Fruit fly (Drosophila melanogaster) whole organism, embryonic: Measurements from ENCODE around the gene Eip63F-1.

Experiments used
- Aef1 ChIP-seq: fragments of 200-800 bp; sonication (Bioruptor generic); IDR thresholded peaks from 3 replicates; pipeline ENCODE4 v1.3.6; 2022; ENCODE audit warnings: missing biosample characterization, missing genetic modification characterization
- Asciz ChIP-seq: fragments of 200-800 bp; sonication (Bioruptor generic); optimal IDR thresholded peaks from 2 replicates; lab custom pipeline; 2017; ENCODE audit warnings: missing biosample characterization, mild to moderate bottlenecking, missing genetic modification characterization, missing genetic modification reagents
- Bdp1 ChIP-seq: fragments of 200-800 bp; sonication (Bioruptor generic); optimal IDR thresholded peaks from 3 replicates; lab custom pipeline; 2016; ENCODE audit warnings: missing biosample characterization, missing genetic modification characterization
- Bgb ChIP-seq: fragments of 200-800 bp; sonication (Bioruptor generic); IDR thresholded peaks from 2 replicates; pipeline ENCODE4 v1.3.6; 2022; ENCODE audit warnings: missing biosample characterization, missing genetic modification characterization; ENCODE audit not compliant: partially characterized antibody
- C15 ChIP-seq: fragments of 200-800 bp; sonication (Bioruptor generic); IDR thresholded peaks from 3 replicates; pipeline ENCODE4 v1.3.6; 2022; ENCODE audit warnings: missing biosample characterization, missing genetic modification characterization
- CG13296 ChIP-seq: fragments of 200-800 bp; sonication (Bioruptor generic); optimal IDR thresholded peaks from 3 replicates; lab custom pipeline; 2018; ENCODE audit warnings: missing biosample characterization, mild to moderate bottlenecking, missing genetic modification characterization
- CG14441 ChIP-seq: fragments of 200-800 bp; sonication (Bioruptor generic); IDR thresholded peaks from 2 replicates; pipeline ENCODE4 v1.3.6; 2022; ENCODE audit warnings: missing biosample characterization, missing genetic modification characterization
- CG16779 ChIP-seq: fragments of 200-800 bp; sonication (Bioruptor generic); IDR thresholded peaks from 2 replicates; pipeline ENCODE4 v1.3.6; 2022; ENCODE audit warnings: missing biosample characterization, missing genetic modification characterization
- CG16815 ChIP-seq: fragments of 200-800 bp; sonication (Bioruptor generic); optimal IDR thresholded peaks from 3 replicates; lab custom pipeline; 2017; ENCODE audit warnings: missing biosample characterization, mild to moderate bottlenecking, missing genetic modification characterization
- CG18262 ChIP-seq: fragments of 200-800 bp; optimal IDR thresholded peaks from 3 replicates; lab custom pipeline; 2019; ENCODE audit warnings: missing biosample characterization, mild to moderate bottlenecking, missing genetic modification characterization, moderate library complexity
- CG2875 ChIP-seq: fragments of 200-800 bp; sonication (Bioruptor generic); optimal IDR thresholded peaks from 2 replicates; lab custom pipeline; 2017; ENCODE audit warnings: missing biosample characterization, mild to moderate bottlenecking, missing genetic modification characterization, missing genetic modification reagents
- CG3065 ChIP-seq: fragments of 200-800 bp; sonication (Bioruptor generic); optimal IDR thresholded peaks from 2 replicates; lab custom pipeline; 2016; ENCODE audit warnings: missing biosample characterization, missing genetic modification characterization
- CG31441 ChIP-seq: fragments of 200-800 bp; sonication (Bioruptor generic); IDR thresholded peaks from 2 replicates; pipeline ENCODE4 v1.3.6; 2022; ENCODE audit warnings: missing biosample characterization, missing genetic modification characterization
- CG32767 ChIP-seq: fragments of 200-800 bp; sonication (Bioruptor generic); IDR thresholded peaks from 2 replicates; pipeline ENCODE4 v1.3.6; 2022; ENCODE audit warnings: missing biosample characterization, missing genetic modification characterization
- CG4424 ChIP-seq: fragments of 200-800 bp; sonication (Bioruptor generic); optimal IDR thresholded peaks from 3 replicates; lab custom pipeline; 2016; ENCODE audit warnings: missing biosample characterization, missing genetic modification characterization
- CG4707 ChIP-seq: fragments of 200-800 bp; sonication (Bioruptor generic); optimal IDR thresholded peaks from 2 replicates; lab custom pipeline; 2018; ENCODE audit warnings: missing biosample characterization, mild to moderate bottlenecking, missing genetic modification characterization, moderate library complexity
- CG8924 ChIP-seq: fragments of 200-800 bp; optimal IDR thresholded peaks from 3 replicates; lab custom pipeline; 2019; ENCODE audit warnings: missing biosample characterization, mild to moderate bottlenecking, missing genetic modification characterization, moderate library complexity
- CG9932 ChIP-seq: fragments of 200-800 bp; sonication (Bioruptor generic); IDR thresholded peaks from 2 replicates; pipeline ENCODE4 v1.3.6; 2022; ENCODE audit warnings: missing biosample characterization, missing genetic modification characterization
- CkIIα-i1 ChIP-seq: fragments of 200-800 bp; sonication (Bioruptor generic); IDR thresholded peaks from 2 replicates; pipeline ENCODE4 v1.3.6; 2022; ENCODE audit warnings: missing biosample characterization, missing genetic modification characterization
- Dad ChIP-seq: fragments of 200-800 bp; sonication (Bioruptor generic); optimal IDR thresholded peaks from 3 replicates; lab custom pipeline; 2016; ENCODE audit warnings: missing biosample characterization, missing genetic modification characterization
- Gug ChIP-seq: fragments of 200-800 bp; sonication (Bioruptor generic); IDR thresholded peaks from 4 replicates; pipeline ENCODE4 v1.3.6; 2022; ENCODE audit warnings: missing biosample characterization, missing genetic modification characterization
- HLHmδ ChIP-seq: fragments of 200-800 bp; sonication (Bioruptor generic); optimal IDR thresholded peaks from 2 replicates; lab custom pipeline; 2018; ENCODE audit warnings: missing biosample characterization, mild to moderate bottlenecking, missing genetic modification characterization, moderate library complexity
- HmgD ChIP-seq: fragments of 200-800 bp; sonication (Bioruptor generic); optimal IDR thresholded peaks from 3 replicates; lab custom pipeline; 2016; ENCODE audit warnings: missing biosample characterization, missing genetic modification characterization
- Hr78 ChIP-seq, 2 experiments: fragments of 200-800 bp in 1 of 2; fragments of >200 bp in 1 of 2; sonication (Bioruptor generic) in 1 of 2; optimal IDR thresholded peaks; 2 replicates each; lab custom pipeline; 2017 to 2019; ENCODE audit warnings: missing biosample characterization in 2 of 2, missing genetic modification characterization in 2 of 2, mild to moderate bottlenecking in 1 of 2, moderate library complexity in 1 of 2
- Jarid2 ChIP-seq: fragments of 200-800 bp; sonication (Bioruptor generic); optimal IDR thresholded peaks from 3 replicates; lab custom pipeline; 2017; ENCODE audit warnings: mild to moderate bottlenecking, missing biosample characterization, missing genetic modification reagents, missing genetic modification characterization
- PHDP ChIP-seq: fragments of 200-800 bp; sonication (Bioruptor generic); optimal IDR thresholded peaks from 3 replicates; lab custom pipeline; 2018; ENCODE audit warnings: missing biosample characterization, mild to moderate bottlenecking, missing genetic modification characterization, moderate library complexity
- Ravus ChIP-seq: fragments of 200-800 bp; sonication (Bioruptor generic); IDR thresholded peaks from 2 replicates; pipeline ENCODE4 v1.3.6; 2022; ENCODE audit warnings: missing biosample characterization, missing genetic modification characterization
- Side ChIP-seq: fragments of 200-800 bp; sonication (Bioruptor generic); optimal IDR thresholded peaks from 2 replicates; lab custom pipeline; 2016; ENCODE audit warnings: missing biosample characterization, missing genetic modification characterization
- Sin3A ChIP-seq: fragments of >200 bp; optimal IDR thresholded peaks from 2 replicates; lab custom pipeline; 2018
- Tbp ChIP-seq: fragments of >200 bp; optimal IDR thresholded peaks from 2 replicates; lab custom pipeline; 2018; ENCODE audit warnings: missing biosample characterization, missing genetic modification characterization
- ara ChIP-seq: fragments of 200-800 bp; sonication (Bioruptor generic); IDR thresholded peaks from 2 replicates; pipeline ENCODE4 v1.3.6; 2022; ENCODE audit warnings: missing biosample characterization, missing genetic modification characterization
- ato ChIP-seq: fragments of 200-800 bp; sonication (Bioruptor generic); IDR thresholded peaks from 2 replicates; pipeline ENCODE4 v1.3.6; 2022; ENCODE audit warnings: missing biosample characterization, missing genetic modification characterization; ENCODE audit not compliant: partially characterized antibody
- bab2 ChIP-seq: fragments of 200-800 bp; sonication (Bioruptor generic); optimal IDR thresholded peaks from 2 replicates; lab custom pipeline; 2016; ENCODE audit warnings: missing biosample characterization, missing genetic modification characterization
- dm ChIP-seq: fragments of 200-800 bp; sonication (Bioruptor generic); optimal IDR thresholded peaks from 3 replicates; lab custom pipeline; 2016; ENCODE audit warnings: missing biosample characterization, missing genetic modification characterization
- ems ChIP-seq: fragments of 200-800 bp; sonication (Bioruptor generic); optimal IDR thresholded peaks from 3 replicates; lab custom pipeline; 2016; ENCODE audit warnings: missing biosample characterization, missing genetic modification characterization
- fu2 ChIP-seq: fragments of 200-800 bp; sonication (Bioruptor generic); optimal IDR thresholded peaks from 2 replicates; lab custom pipeline; 2016; ENCODE audit warnings: missing biosample characterization, missing genetic modification characterization
- ham ChIP-seq: fragments of 200-800 bp; sonication (Bioruptor generic); IDR thresholded peaks from 2 replicates; pipeline ENCODE4 v1.3.6; 2022; ENCODE audit warnings: missing biosample characterization, missing genetic modification characterization
- jumu ChIP-seq: fragments of 200-800 bp; sonication (Bioruptor generic); optimal IDR thresholded peaks from 3 replicates; lab custom pipeline; 2016; ENCODE audit warnings: missing biosample characterization, missing genetic modification characterization
- lola ChIP-seq, 3 experiments: fragments of >200 bp in 2 of 3; fragments of 200-800 bp in 1 of 3; sonication (Bioruptor generic) in 1 of 3; optimal IDR thresholded peaks; 2 replicates each; lab custom pipeline; 2017 to 2019; ENCODE audit warnings: missing biosample characterization in 3 of 3, missing genetic modification characterization in 3 of 3, mild to moderate bottlenecking in 1 of 3, moderate library complexity in 1 of 3
- odd ChIP-seq: fragments of 200-800 bp; sonication (Bioruptor generic); optimal IDR thresholded peaks from 2 replicates; lab custom pipeline; 2017; ENCODE audit warnings: missing biosample characterization, mild to moderate bottlenecking, missing genetic modification characterization
- pan ChIP-seq, 4 experiments: fragments of >200 bp in 3 of 4; fragments of 200-800 bp in 1 of 4; sonication (Bioruptor generic) in 1 of 4; optimal IDR thresholded peaks in 3 of 4; IDR thresholded peaks in 1 of 4; 2 replicates each; pipeline versions ENCODE4 v1.3.6 to Lab custom; 2017 to 2022; ENCODE audit warnings: missing biosample characterization in 2 of 4, missing genetic modification characterization in 2 of 4, mixed read lengths in 1 of 4
- pita ChIP-seq: fragments of 200-800 bp; sonication (Bioruptor generic); optimal IDR thresholded peaks from 2 replicates; lab custom pipeline; 2017; ENCODE audit warnings: missing biosample characterization, mild to moderate bottlenecking, missing genetic modification characterization
- repo ChIP-seq: fragments of 200-800 bp; sonication (Bioruptor generic); optimal IDR thresholded peaks from 2 replicates; lab custom pipeline; 2016; ENCODE audit warnings: missing biosample characterization, missing genetic modification characterization
- sd ChIP-seq: fragments of 200-800 bp; sonication (Bioruptor generic); optimal IDR thresholded peaks from 3 replicates; lab custom pipeline; 2018; ENCODE audit warnings: missing biosample characterization, mild to moderate bottlenecking, missing genetic modification characterization, moderate library complexity
- so ChIP-seq: fragments of 200-800 bp; sonication (Bioruptor generic); IDR thresholded peaks from 3 replicates; pipeline ENCODE4 v1.3.6; 2022; ENCODE audit warnings: missing biosample characterization, missing genetic modification characterization
- tgo ChIP-seq: fragments of 200-800 bp; sonication (Bioruptor generic); IDR thresholded peaks from 3 replicates; pipeline ENCODE4 v1.3.6; 2022; ENCODE audit warnings: missing biosample characterization, missing genetic modification characterization
- tll ChIP-seq, 2 experiments: fragments of 200-800 bp in 1 of 2; fragments of >200 bp in 1 of 2; sonication (Bioruptor generic) in 1 of 2; optimal IDR thresholded peaks; 2 replicates each; lab custom pipeline; 2017 to 2019; ENCODE audit warnings: missing biosample characterization in 2 of 2, missing genetic modification characterization in 2 of 2, mild to moderate bottlenecking in 1 of 2, moderate library complexity in 1 of 2
- z ChIP-seq: fragments of 200-800 bp; sonication (Bioruptor generic); IDR thresholded peaks from 3 replicates; pipeline ENCODE4 v1.3.6; 2022; ENCODE audit warnings: missing biosample characterization, missing genetic modification characterization

The Eip63F-1 gene

dm6 chr3L:3908838-3909810 is 26.3 kb downstream of the Eip63F-1 start (continued):
- no peak for TF ChIP-seq Gug (GFP tag; lab: Robert Waterston, UW)
- no peak for TF ChIP-seq repo (GFP tag; lab: Kevin White, UChicago)
- no peak for TF ChIP-seq Bdp1 (GFP tag; lab: Kevin White, UChicago)
- no peak for TF ChIP-seq Side (GFP tag; lab: Kevin White, UChicago)
- TF ChIP-seq HmgD (GFP tag; lab: Kevin White, UChicago), result no peak
- no peak for TF ChIP-seq sd (tag; lab: Kevin White, UChicago)
- TF ChIP-seq CG3065 (GFP tag; lab: Kevin White, UChicago), result no peak
- no peak for TF ChIP-seq CG4707 (GFP tag; lab: Kevin White, UChicago)
- no peak for TF ChIP-seq CG16815 (GFP tag; lab: Kevin White, UChicago)
- no peak for TF ChIP-seq tgo
- no peak for TF ChIP-seq so (GFP tag; lab: Robert Waterston, UW)
- TF ChIP-seq CG31441 (GFP tag; lab: Robert Waterston, UW), result no peak
- TF ChIP-seq bab2 (GFP tag; lab: Kevin White, UChicago), result no peak
- no peak for TF ChIP-seq PHDP
- no peak for TF ChIP-seq Ravus
- no peak for TF ChIP-seq CG2875 (GFP tag; lab: Kevin White, UChicago)
- TF ChIP-seq fu2, result no peak
- no peak for TF ChIP-seq CkIIα-i1 (GFP tag; lab: Robert Waterston, UW)
- no peak for TF ChIP-seq jumu (GFP tag; lab: Kevin White, UChicago)
- no peak for TF ChIP-seq ham
- TF ChIP-seq Dad, result no peak
- TF ChIP-seq ara (GFP tag; lab: Robert Waterston, UW), result no peak
- TF ChIP-seq odd (GFP tag; lab: Kevin White, UChicago), result no peak
- TF ChIP-seq Aef1 (GFP tag; lab: Robert Waterston, UW), result no peak
- no peak for TF ChIP-seq Hr78 (GFP tag; optimal IDR thresholded peaks at IDR 0.05; lab: Kevin White, UChicago)
- TF ChIP-seq Tbp, result no peak
- TF ChIP-seq ems (GFP tag; lab: Kevin White, UChicago), result no peak
- TF ChIP-seq C15 (GFP tag; lab: Robert Waterston, UW), result no peak
- TF ChIP-seq CG9932 (GFP tag; lab: Robert Waterston, UW), result no peak
- TF ChIP-seq tll (GFP tag; optimal IDR thresholded peaks at IDR 0.05; lab: Kevin White, UChicago), result no peak
- TF ChIP-seq pita (GFP tag; lab: Kevin White, UChicago), result no peak
- peak; percentile 65 for TF ChIP-seq Bgb
- no peak for TF ChIP-seq Asciz (GFP tag; lab: Kevin White, UChicago)
- TF ChIP-seq CG18262 (tag; lab: Kevin White, UChicago), result no peak
- TF ChIP-seq CG32767 (GFP tag; lab: Robert Waterston, UW), result no peak
- TF ChIP-seq CG16779, result no peak
- TF ChIP-seq Sin3A, result peak; percentile 35
- no peak for TF ChIP-seq CG8924 (tag; lab: Kevin White, UChicago)
- TF ChIP-seq pan (optimal IDR thresholded peaks at IDR 0.05; lab: Kevin White, UChicago), result no peak
- TF ChIP-seq pan (GFP tag; optimal IDR thresholded peaks at IDR 0.05 in 1 of 2, IDR thresholded peaks at IDR 0.05 in 1 of 2), result no peak
- no peak for TF ChIP-seq CG4424 (GFP tag; lab: Kevin White, UChicago)
- TF ChIP-seq dm (GFP tag; lab: Kevin White, UChicago), result peak; percentile 41
- no peak for TF ChIP-seq lola (GFP tag; optimal IDR thresholded peaks at IDR 0.05; lab: Kevin White, UChicago)
- TF ChIP-seq ato (GFP tag; lab: Robert Waterston, UW), result no peak
- TF ChIP-seq HLHmδ (GFP tag; lab: Kevin White, UChicago), result no peak
- TF ChIP-seq CG13296 (GFP tag; lab: Kevin White, UChicago), result no peak
- no peak for TF ChIP-seq CG14441
- TF ChIP-seq Jarid2, result no peak
- no peak for TF ChIP-seq z (GFP tag; lab: Robert Waterston, UW)
